Worm (Caenorhabditis elegans): ENCODE results near the gene C36A4.4.

- TF ChIP-seq hnd-1 (tag; optimal IDR thresholded peaks at IDR 0.05) = no peak
- TF ChIP-seq F13C5.2 (tag; optimal IDR thresholded peaks at IDR 0.05) = no peak
- no peak for TF ChIP-seq ama-1 (optimal IDR thresholded peaks at IDR 0.05)
- TF ChIP-seq ets-7 (tag; optimal IDR thresholded peaks at IDR 0.05) = no peak
- TF ChIP-seq tbx-37 (GFP tag; conservative IDR thresholded peaks at IDR 0.05) = no peak
Measured at ce11 chrIII:3800934-3801252, 42.5 kb downstream of the C36A4.4 start.

All from whole organism, early embryonic.